Fruit fly (Drosophila melanogaster): ENCODE data around the gene Egfrap.

Gene Egfrap

dm6 chr3L:5982921-5983546 is 32.6 kb upstream of the Egfrap start:
- no peak for TF ChIP-seq Hr39 (GFP tag; optimal IDR thresholded peaks at IDR 0.05)
- TF ChIP-seq Smox (GFP tag; optimal IDR thresholded peaks at IDR 0.05): no peak

- TF ChIP-seq CG6163 (GFP tag; IDR thresholded peaks at IDR 0.05) (no peak), CG3032 (tag; optimal IDR thresholded peaks at IDR 0.05) (no peak), Hr38 (GFP tag; optimal IDR thresholded peaks at IDR 0.05) (no peak), dsx (GFP tag; optimal IDR thresholded peaks at IDR 0.05; ENCODE audit: poor library complexity, severe bottlenecking) (no peak), Sox15 (GFP tag; optimal IDR thresholded peaks at IDR 0.05) (no peak), net (GFP tag; optimal IDR thresholded peaks at IDR 0.05) (no peak), CG8632 (GFP tag; optimal IDR thresholded peaks at IDR 0.05) (no peak), CG9139 (GFP tag; optimal IDR thresholded peaks at IDR 0.05) (no peak), achi (GFP tag; optimal IDR thresholded peaks at IDR 0.05) (no peak), Ets21C (GFP tag; optimal IDR thresholded peaks at IDR 0.05) (no peak), CG10631 (GFP tag; optimal IDR thresholded peaks at IDR 0.05) (no peak), CG6276 (GFP tag; optimal IDR thresholded peaks at IDR 0.05) (no peak)
These were observed 30.3 kb upstream of the Egfrap start for dm6 chr3L:5980552-5981351.

dm6 chr3L:5980120-5980519 is 29.7 kb upstream of the Egfrap start:
- TF ChIP-seq spab (GFP tag; optimal IDR thresholded peaks at IDR 0.05): no peak
- TF ChIP-seq Gug (GFP tag; IDR thresholded peaks at IDR 0.05): no peak
- TF ChIP-seq CG7368 (GFP tag; optimal IDR thresholded peaks at IDR 0.05): no peak

- no peak for TF ChIP-seq CG11294 (GFP tag; IDR thresholded peaks at IDR 0.05)
- TF ChIP-seq topi (GFP tag; optimal IDR thresholded peaks at IDR 0.05): no peak
- no peak for TF ChIP-seq CG11762 (GFP tag; optimal IDR thresholded peaks at IDR 0.05; ENCODE audit: insufficient read depth)
- no peak for TF ChIP-seq Smox (GFP tag; optimal IDR thresholded peaks at IDR 0.05)
- TF ChIP-seq eg (GFP tag; IDR thresholded peaks at IDR 0.05): no peak
- no peak for TF ChIP-seq Gug (GFP tag; IDR thresholded peaks at IDR 0.05)
- no peak for TF ChIP-seq CG8119 (GFP tag; IDR thresholded peaks at IDR 0.05)
- TF ChIP-seq ss (GFP tag; optimal IDR thresholded peaks at IDR 0.05): no peak
- TF ChIP-seq fd85E (GFP tag; optimal IDR thresholded peaks at IDR 0.05): no peak
- no peak for TF ChIP-seq Sox15 (GFP tag; optimal IDR thresholded peaks at IDR 0.05)
- TF ChIP-seq CG16779 (tag; optimal IDR thresholded peaks at IDR 0.05): no peak
- no peak for TF ChIP-seq Ets96B (tag; optimal IDR thresholded peaks at IDR 0.05)
- no peak for TF ChIP-seq CG15336 (GFP tag; IDR thresholded peaks at IDR 0.05)
- no peak for TF ChIP-seq vri (GFP tag; optimal IDR thresholded peaks at IDR 0.05)
- TF ChIP-seq CG6163 (GFP tag; IDR thresholded peaks at IDR 0.05): no peak
- no peak for TF ChIP-seq CG8632 (GFP tag; optimal IDR thresholded peaks at IDR 0.05)
- TF ChIP-seq svp (GFP tag): no peak
These were observed 29.0 kb upstream of the Egfrap start for dm6 chr3L:5979460-5979859.

- TF ChIP-seq CG4318 (GFP tag; optimal IDR thresholded peaks at IDR 0.05): peak; percentile 46
- peak; percentile 66 for TF ChIP-seq CG11294 (GFP tag; IDR thresholded peaks at IDR 0.05)
- peak; percentile 25 for TF ChIP-seq topi (GFP tag; optimal IDR thresholded peaks at IDR 0.05)
- TF ChIP-seq CG6808 (GFP tag; optimal IDR thresholded peaks at IDR 0.05): peak; percentile 15
- TF ChIP-seq OdsH (GFP tag; optimal IDR thresholded peaks at IDR 0.05): peak; percentile 57
- TF ChIP-seq Sox15 (GFP tag; optimal IDR thresholded peaks at IDR 0.05): no peak
- TF ChIP-seq net (GFP tag; optimal IDR thresholded peaks at IDR 0.05): no peak
- TF ChIP-seq CG10669 (GFP tag; optimal IDR thresholded peaks at IDR 0.05): peak; percentile 51
- peak; percentile 78 for TF ChIP-seq CG8119 (GFP tag; IDR thresholded peaks at IDR 0.05)
- TF ChIP-seq Sox14 (GFP tag; optimal IDR thresholded peaks at IDR 0.05): peak; percentile 52
- TF ChIP-seq dac (GFP tag; optimal IDR thresholded peaks at IDR 0.05): peak; percentile 27
- peak; percentile 33 for TF ChIP-seq CG3032 (tag; optimal IDR thresholded peaks at IDR 0.05)
- TF ChIP-seq CG6163 (GFP tag; IDR thresholded peaks at IDR 0.05): peak; percentile 77
- no peak for TF ChIP-seq Hr38 (GFP tag; optimal IDR thresholded peaks at IDR 0.05)
- peak; percentile 39 for TF ChIP-seq cyc (GFP tag; optimal IDR thresholded peaks at IDR 0.05)
- TF ChIP-seq CG11762 (GFP tag; optimal IDR thresholded peaks at IDR 0.05; ENCODE audit: insufficient read depth): peak; percentile 5
- peak; percentile 25 for TF ChIP-seq Hr39 (GFP tag; optimal IDR thresholded peaks at IDR 0.05)
- no peak for TF ChIP-seq Blimp-1 (GFP tag; optimal IDR thresholded peaks at IDR 0.05)
- peak; percentile 55 for TF ChIP-seq acj6 (GFP tag; optimal IDR thresholded peaks at IDR 0.05)
- TF ChIP-seq Met (GFP tag; optimal IDR thresholded peaks at IDR 0.05): peak; percentile 48
- TF ChIP-seq CG10631 (GFP tag; optimal IDR thresholded peaks at IDR 0.05): peak; percentile 77
- TF ChIP-seq CG16779 (tag; optimal IDR thresholded peaks at IDR 0.05): peak; percentile 32
These were observed 25.9 kb upstream of the Egfrap start for dm6 chr3L:5976121-5976906.

Measured in whole organism, prepupa.